Fruit fly (Drosophila melanogaster): Measurements from ENCODE around the gene ChLD3.

The ChLD3 gene

dm6 chr2L:16719643-16720515 is 18.8 kb upstream of the ChLD3 start, which contains the start of gene Cyt-c-p (continued):
- no peak for TF ChIP-seq vfl (GFP tag; optimal IDR thresholded peaks at IDR 0.05)
- no peak for TF ChIP-seq da (GFP tag; optimal IDR thresholded peaks at IDR 0.05)
- TF ChIP-seq h (optimal IDR thresholded peaks at IDR 0.05), result no peak
- TF ChIP-seq Hr3 (GFP tag; optimal IDR thresholded peaks at IDR 0.05), result no peak
- no peak for TF ChIP-seq Kr (GFP tag; optimal IDR thresholded peaks at IDR 0.05)
- no peak for TF ChIP-seq CG7963 (GFP tag; IDR thresholded peaks at IDR 0.05; ENCODE audit: partially characterized antibody)
- TF ChIP-seq nmo (GFP tag; optimal IDR thresholded peaks at IDR 0.05), result peak; percentile 73
- TF ChIP-seq BEAF-32 (GFP tag; optimal IDR thresholded peaks at IDR 0.05), result peak; percentile 85
- TF ChIP-seq inv (GFP tag; IDR thresholded peaks at IDR 0.05; ENCODE audit: partially characterized antibody), result peak; percentile 46; the same call in 1 of the 2 replicates
- TF ChIP-seq sisA (GFP tag; IDR thresholded peaks at IDR 0.05), result no peak
- TF ChIP-seq gt (GFP tag; IDR thresholded peaks at IDR 0.05), result no peak
- no peak for TF ChIP-seq Tbp (GFP tag; optimal IDR thresholded peaks at IDR 0.05)
- no peak for TF ChIP-seq CG2202 (tag; optimal IDR thresholded peaks at IDR 0.05)
- TF ChIP-seq CG4282 (GFP tag; optimal IDR thresholded peaks at IDR 0.05), result no peak
- TF ChIP-seq kni (GFP tag; optimal IDR thresholded peaks at IDR 0.05), result no peak
- peak; percentile 64 for TF ChIP-seq Jarid2 (GFP tag; optimal IDR thresholded peaks at IDR 0.05)
- TF ChIP-seq CG8359 (GFP tag; optimal IDR thresholded peaks at IDR 0.05; ENCODE audit: borderline replicate concordance), result no peak
- TF ChIP-seq exex (tag; optimal IDR thresholded peaks at IDR 0.05), result peak; percentile 44
- TF ChIP-seq lov (optimal IDR thresholded peaks at IDR 0.05), result no peak
- TF ChIP-seq lov (GFP tag; IDR thresholded peaks at IDR 0.05), result no peak
- TF ChIP-seq CG10366 (GFP tag; IDR thresholded peaks at IDR 0.05), result no peak
- TF ChIP-seq CG34422 (GFP tag; IDR thresholded peaks at IDR 0.05), result no peak; the same call in 2 of the 3 replicates
- peak in 1 of 2 experiments; percentile 3 for TF ChIP-seq chif (GFP tag; optimal IDR thresholded peaks at IDR 0.05)
- TF ChIP-seq Xbp1 (GFP tag; optimal IDR thresholded peaks at IDR 0.05), result no peak
- TF ChIP-seq klu (GFP tag; IDR thresholded peaks at IDR 0.05), result 0 out of 2 replicates have a peak, but pooled peaks have one; percentile 50
- TF ChIP-seq Rfx (GFP tag; IDR thresholded peaks at IDR 0.05), result peak; percentile 36; the same call in 1 of the 2 replicates
- TF ChIP-seq Ets97D (GFP tag; optimal IDR thresholded peaks at IDR 0.05), result peak; percentile 76
- TF ChIP-seq Hr39 (optimal IDR thresholded peaks at IDR 0.05), result no peak
- peak; percentile 79 for TF ChIP-seq CG15514 (GFP tag; optimal IDR thresholded peaks at IDR 0.05)
- peak; percentile 39 for TF ChIP-seq Blimp-1 (GFP tag; optimal IDR thresholded peaks at IDR 0.05)
- TF ChIP-seq az2 (GFP tag; optimal IDR thresholded peaks at IDR 0.05), result no peak
- TF ChIP-seq Aef1 (GFP tag; IDR thresholded peaks at IDR 0.05), result no peak
- peak; percentile 78 for TF ChIP-seq stwl (tag; optimal IDR thresholded peaks at IDR 0.05)
- TF ChIP-seq CG7357 (GFP tag; IDR thresholded peaks at IDR 0.05), result no peak
- TF ChIP-seq CHES-1-like (GFP tag; optimal IDR thresholded peaks at IDR 0.05), result peak; percentile 39
- TF ChIP-seq CG9215 (GFP tag; IDR thresholded peaks at IDR 0.05), result no peak
- no peak for TF ChIP-seq Elba2 (GFP tag; optimal IDR thresholded peaks at IDR 0.05)
- TF ChIP-seq seq (GFP tag; IDR thresholded peaks at IDR 0.05), result 0 out of 2 replicates have a peak, but pooled peaks have one; percentile 10
- peak; percentile 60 for TF ChIP-seq MBD-R2 (GFP tag; IDR thresholded peaks at IDR 0.05)
- TF ChIP-seq CG9437 (GFP tag; optimal IDR thresholded peaks at IDR 0.05), result peak; percentile 48
- TF ChIP-seq Oli (tag; optimal IDR thresholded peaks at IDR 0.05), result no peak
- TF ChIP-seq CG6765 (GFP tag; optimal IDR thresholded peaks at IDR 0.05), result peak; percentile 13
- TF ChIP-seq trem (tag; optimal IDR thresholded peaks at IDR 0.05), result peak; percentile 76
- TF ChIP-seq crp (GFP tag; optimal IDR thresholded peaks at IDR 0.05), result no peak
- no peak for TF ChIP-seq CG4820 (GFP tag; optimal IDR thresholded peaks at IDR 0.05)
- peak; percentile 4 for TF ChIP-seq CG2875 (GFP tag; optimal IDR thresholded peaks at IDR 0.05)
- TF ChIP-seq Sox100B (GFP tag; optimal IDR thresholded peaks at IDR 0.05), result no peak
- TF ChIP-seq p53 (GFP tag; optimal IDR thresholded peaks at IDR 0.05), result peak; percentile 44
- peak; percentile 70 for TF ChIP-seq Myb (GFP tag; optimal IDR thresholded peaks at IDR 0.05)
- TF ChIP-seq Fer1 (GFP tag; optimal IDR thresholded peaks at IDR 0.05), result peak; percentile 31

Measured in whole organism, embryonic.